Worm (Caenorhabditis elegans) whole organism, late embryonic: ENCODE measurements around the gene F09G2.2.

ENCODE experiments used
- lim-6 ChIP-seq: sonication (generic microtip); optimal IDR thresholded peaks from 2 replicates; lab custom pipeline; 2016; ENCODE audit warnings: missing genetic modification characterization, missing compliant biosample characterization
- ttx-3 ChIP-seq: sonication (generic microtip); optimal IDR thresholded peaks from 2 replicates; lab custom pipeline; 2016; ENCODE audit warnings: missing genetic modification reagents, missing genetic modification characterization, missing compliant biosample characterization

DNA sequence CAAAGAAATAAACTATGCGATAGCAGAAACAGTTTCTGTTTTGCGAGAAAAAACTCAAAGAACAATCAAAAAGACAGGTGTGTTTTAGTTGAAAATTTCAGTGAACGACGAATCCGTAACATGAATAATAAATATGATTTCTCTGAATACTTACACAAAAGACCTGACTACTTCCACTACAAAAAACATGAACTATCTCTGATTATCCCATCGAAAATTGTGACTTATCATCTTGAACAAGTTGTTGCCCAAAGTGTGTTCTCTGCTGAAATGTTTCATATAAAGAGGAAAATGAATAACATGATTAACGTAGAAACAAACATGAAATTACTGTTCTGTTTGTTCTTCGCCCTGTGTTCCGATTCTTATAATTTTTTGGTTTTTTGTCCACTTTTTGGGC, 30.0 kb upstream of the F09G2.2 start, which contains the start of gene ugt-36:
- TF ChIP-seq lim-6 (tag; lab: Kevin White, UChicago) (no peak), ttx-3 (tag; lab: Kevin White, UChicago) (no peak)
